Fruit fly (Drosophila melanogaster) whole organism, adult: ENCODE results near the gene CG45089.
A peak's percentile ranks its signal among the peaks of the same experiment; 100 is the strongest.

ENCODE experiments used
- CG11617 ChIP-seq: fragments of 200-800 bp; sonication (Bioruptor generic); optimal IDR thresholded peaks from 2 replicates; lab custom pipeline; 2017; ENCODE audit warnings: mild to moderate bottlenecking, missing biosample characterization, missing genetic modification reagents, missing genetic modification characterization
- CG12768 ChIP-seq: fragments of 200-800 bp; sonication (Bioruptor generic); optimal IDR thresholded peaks from 2 replicates; lab custom pipeline; 2017; ENCODE audit warnings: missing biosample characterization, missing genetic modification characterization, mild to moderate bottlenecking, moderate library complexity, missing genetic modification reagents
- CG14711 ChIP-seq: fragments of 200-800 bp; sonication (Bioruptor generic); optimal IDR thresholded peaks from 2 replicates; lab custom pipeline; 2018; ENCODE audit warnings: missing biosample characterization, mild to moderate bottlenecking, missing genetic modification characterization, moderate library complexity
- CG1620 ChIP-seq: fragments of 200-800 bp; sonication (Bioruptor generic); optimal IDR thresholded peaks from 2 replicates; lab custom pipeline; 2016; ENCODE audit warnings: missing biosample characterization, missing genetic modification characterization
- CG33017 ChIP-seq: fragments of 200-800 bp; sonication (Bioruptor generic); optimal IDR thresholded peaks from 2 replicates; lab custom pipeline; 2018; ENCODE audit warnings: missing biosample characterization, mild to moderate bottlenecking, missing genetic modification characterization, moderate library complexity
- CG5204 ChIP-seq: fragments of 200-800 bp; sonication (Bioruptor generic); optimal IDR thresholded peaks from 2 replicates; lab custom pipeline; 2016; ENCODE audit warnings: missing biosample characterization, missing genetic modification characterization
- CG7045 ChIP-seq: fragments of 200-800 bp; sonication (Bioruptor generic); optimal IDR thresholded peaks from 2 replicates; lab custom pipeline; 2017; ENCODE audit warnings: missing biosample characterization, mild to moderate bottlenecking, missing genetic modification characterization
- CG7101 ChIP-seq: fragments of 200-800 bp; sonication (Bioruptor generic); optimal IDR thresholded peaks from 2 replicates; lab custom pipeline; 2018; ENCODE audit warnings: missing biosample characterization, mild to moderate bottlenecking, missing genetic modification characterization, moderate library complexity
- Clk ChIP-seq: fragments of 200-800 bp; sonication (Bioruptor generic); optimal IDR thresholded peaks from 2 replicates; lab custom pipeline; 2017; ENCODE audit warnings: missing biosample characterization, missing genetic modification characterization
- Crg-1 ChIP-seq: fragments of 200-800 bp; sonication (Bioruptor generic); optimal IDR thresholded peaks from 2 replicates; lab custom pipeline; 2016; ENCODE audit warnings: missing biosample characterization, missing genetic modification characterization
- Hr96 ChIP-seq: fragments of 200-800 bp; sonication (Bioruptor generic); optimal IDR thresholded peaks from 2 replicates; lab custom pipeline; 2016; ENCODE audit warnings: missing biosample characterization, missing genetic modification characterization
- Mnt ChIP-seq: fragments of 200-800 bp; sonication (Bioruptor generic); optimal IDR thresholded peaks from 2 replicates; lab custom pipeline; 2016; ENCODE audit warnings: missing biosample characterization, mild to moderate bottlenecking, missing genetic modification characterization
- bab1 ChIP-seq: fragments of 200-800 bp; sonication (Bioruptor generic); optimal IDR thresholded peaks from 3 replicates; lab custom pipeline; 2019; ENCODE audit warnings: missing biosample characterization, mild to moderate bottlenecking, missing genetic modification characterization, moderate library complexity
- cic ChIP-seq: fragments of 200-800 bp; sonication (Bioruptor generic); optimal IDR thresholded peaks from 2 replicates; lab custom pipeline; 2017; ENCODE audit warnings: missing biosample characterization, mild to moderate bottlenecking, missing genetic modification characterization, moderate library complexity
- cnc ChIP-seq, 2 experiments: fragments of >200 bp; optimal IDR thresholded peaks; 2 replicates each; lab custom pipeline; 2017
- kay ChIP-seq: fragments of 200-800 bp; sonication (Bioruptor generic); peaks from one replicate; lab custom pipeline; 2016; ENCODE audit warnings: missing biosample characterization, missing genetic modification characterization, borderline replicate concordance
- ovo ChIP-seq: fragments of 200-800 bp; sonication (Bioruptor generic); optimal IDR thresholded peaks from 2 replicates; lab custom pipeline; 2016; ENCODE audit warnings: missing biosample characterization, missing genetic modification characterization
- pad ChIP-seq: fragments of 200-800 bp; sonication (Bioruptor generic); optimal IDR thresholded peaks from 3 replicates; lab custom pipeline; 2017; ENCODE audit warnings: missing biosample characterization, missing genetic modification characterization, mild to moderate bottlenecking, moderate library complexity, missing genetic modification reagents
- tj ChIP-seq: fragments of 200-800 bp; sonication (Bioruptor generic); optimal IDR thresholded peaks from 3 replicates; lab custom pipeline; 2017; ENCODE audit warnings: missing biosample characterization, mild to moderate bottlenecking, missing genetic modification characterization, moderate library complexity
- toe ChIP-seq: fragments of 200-800 bp; sonication (Bioruptor generic); optimal IDR thresholded peaks from 2 replicates; lab custom pipeline; 2016; ENCODE audit warnings: missing biosample characterization, missing genetic modification characterization

The CG45089 gene

DNA sequence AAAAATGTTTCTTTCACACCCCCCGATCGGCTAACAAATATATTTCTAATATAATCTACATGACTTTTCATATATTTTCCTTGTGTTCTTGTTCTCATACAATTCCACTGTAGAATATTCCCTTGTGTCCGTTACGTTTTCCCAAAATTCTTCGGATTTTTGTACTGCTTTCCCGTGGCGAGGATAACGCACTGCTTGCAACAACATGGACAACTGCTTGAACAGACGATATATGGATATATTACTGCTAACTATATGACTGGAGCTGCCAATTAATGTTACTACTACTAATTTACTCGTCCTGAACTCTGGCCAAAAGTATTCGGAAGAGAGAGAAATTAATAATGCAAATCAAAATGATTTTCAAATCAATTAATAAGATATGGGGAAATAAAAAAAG lies 31.3 kb upstream of the CG45089 start:
- no peak for TF ChIP-seq CG7101 (tag; lab: Kevin White, UChicago)
- no peak for TF ChIP-seq bab1
- no peak for TF ChIP-seq Hr96

DNA sequence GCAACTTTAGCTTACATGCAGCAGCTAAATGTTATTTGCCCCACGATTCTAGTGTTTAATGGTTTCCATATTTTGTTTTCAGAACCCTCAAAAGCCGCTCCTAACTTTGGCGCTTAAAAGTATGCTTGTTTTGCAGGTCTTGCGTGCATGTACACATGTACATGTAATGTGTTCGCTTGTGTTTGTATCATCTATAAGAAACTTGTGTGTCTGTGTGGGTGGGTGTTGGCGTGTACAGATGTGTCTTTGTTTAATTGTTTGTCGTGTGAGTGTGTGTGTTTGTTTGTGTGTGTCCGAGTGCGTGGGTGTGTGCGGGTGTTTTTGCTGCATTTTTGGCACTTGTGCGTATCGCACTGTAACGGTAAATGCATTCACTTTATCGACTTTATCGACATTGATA lies 29.5 kb upstream of the CG45089 start:
- TF ChIP-seq CG7045 (GFP tag; lab: Kevin White, UChicago) (no peak), CG12768 (no peak), Clk (GFP tag; lab: Kevin White, UChicago) (no peak), CG7101 (tag; lab: Kevin White, UChicago) (no peak), Hr96 (no peak)

DNA sequence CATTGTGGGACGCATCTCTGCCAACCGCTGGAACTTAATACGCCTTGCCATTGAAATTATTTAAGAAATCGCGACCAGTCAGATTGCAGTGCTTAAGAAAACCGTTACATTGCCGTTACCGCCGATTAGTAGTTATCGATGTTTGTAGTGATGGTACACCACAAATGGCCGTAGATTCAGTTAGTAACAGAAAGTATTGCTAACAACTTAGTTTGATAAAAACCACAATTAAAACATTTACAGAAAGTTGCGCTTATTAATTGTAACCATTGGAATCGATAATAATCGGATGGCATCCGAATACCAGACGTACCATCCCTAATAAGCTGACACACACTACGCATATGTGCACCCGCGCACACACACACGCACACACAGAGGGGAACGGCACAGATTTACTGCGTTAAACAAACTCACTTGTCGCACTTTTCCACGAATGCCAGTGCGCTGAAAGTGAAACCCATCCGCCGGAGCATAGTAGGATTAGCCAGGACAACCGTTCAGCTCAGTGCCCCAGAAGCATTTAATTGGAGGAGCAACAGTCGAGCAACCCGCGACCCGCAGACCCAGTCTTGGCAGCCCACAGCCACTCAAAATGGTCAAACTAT lies 26.6 kb upstream of the CG45089 start, which contains the start of the genes hdm and Ykt6:
Gene hdm (minus strand): TSS at position 51 of the 608 bp plus-strand sequence.
Gene Ykt6 (plus strand): TSS at position 329 of the 608 bp plus-strand sequence.
- TF ChIP-seq Clk (GFP tag; lab: Kevin White, UChicago), result no peak
- TF ChIP-seq CG12768, result peak; percentile 38
- peak; percentile 86 for TF ChIP-seq toe (GFP tag; lab: Kevin White, UChicago)
- no peak for TF ChIP-seq CG7045 (GFP tag; lab: Kevin White, UChicago)
- TF ChIP-seq CG5204 (GFP tag; lab: Kevin White, UChicago), result no peak
- TF ChIP-seq CG11617 (GFP tag; lab: Kevin White, UChicago), result peak; percentile 77
- TF ChIP-seq CG1620 (GFP tag; lab: Kevin White, UChicago), result peak; percentile 88
- TF ChIP-seq pad, result peak; percentile 96
- TF ChIP-seq bab1, result peak; percentile 91
- peak; percentile 11 for TF ChIP-seq cic
- no peak for TF ChIP-seq kay (GFP tag; lab: Kevin White, UChicago)
- peak; percentile 92 for TF ChIP-seq ovo (GFP tag; lab: Kevin White, UChicago)
- TF ChIP-seq cnc (optimal IDR thresholded peaks at IDR 0.05; lab: Kevin White, UChicago), result no peak
- peak; percentile 72 for TF ChIP-seq tj (GFP tag; lab: Kevin White, UChicago)
- no peak for TF ChIP-seq Hr96
- peak; percentile 83 for TF ChIP-seq Mnt
- TF ChIP-seq Crg-1 (GFP tag; lab: Kevin White, UChicago), result peak; percentile 84
- TF ChIP-seq CG7101 (tag; lab: Kevin White, UChicago), result peak; percentile 84
- TF ChIP-seq CG33017 (tag; lab: Kevin White, UChicago), result peak; percentile 42
- TF ChIP-seq CG14711, result peak; percentile 82

DNA sequence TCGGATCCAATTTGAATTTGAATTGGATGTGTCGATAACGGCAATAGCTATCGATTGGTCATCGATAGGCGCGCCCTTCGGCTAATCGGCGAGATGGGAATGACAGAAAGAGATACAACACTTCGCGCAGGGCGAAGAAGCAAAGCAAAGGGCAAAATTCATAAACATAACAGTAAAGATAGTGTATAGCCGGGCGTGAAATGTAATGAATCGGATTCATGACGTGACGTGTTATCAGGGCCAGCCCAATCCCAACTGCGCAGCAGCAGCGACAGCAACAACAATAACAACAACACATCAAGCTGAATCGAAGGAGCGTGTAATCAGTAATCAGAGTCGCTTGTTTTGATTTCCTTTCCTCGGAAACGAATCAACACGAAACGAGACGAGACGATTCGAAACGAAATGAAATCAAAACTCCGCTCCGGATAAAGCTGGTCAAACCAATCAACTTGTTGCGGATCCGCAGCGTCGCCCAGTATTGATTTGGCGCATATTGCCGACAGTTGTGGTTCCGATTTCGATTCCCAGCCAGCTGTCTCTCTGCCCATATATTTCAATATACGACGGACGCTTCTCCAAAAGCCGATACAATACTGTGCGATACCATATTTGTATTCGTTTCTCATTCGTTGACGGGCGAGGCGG lies 18.5 kb upstream of the CG45089 start, which contains the start of gene snz:
Gene snz (plus strand): TSS at position 107 of the 648 bp plus-strand sequence.
- TF ChIP-seq CG33017 (tag; lab: Kevin White, UChicago), result no peak
- no peak for TF ChIP-seq Crg-1 (GFP tag; lab: Kevin White, UChicago)
- TF ChIP-seq CG14711, result peak; percentile 18
- no peak for TF ChIP-seq CG5204 (GFP tag; lab: Kevin White, UChicago)
- TF ChIP-seq Mnt, result peak; percentile 35
- TF ChIP-seq CG1620 (GFP tag; lab: Kevin White, UChicago), result no peak
- no peak for TF ChIP-seq Hr96
- TF ChIP-seq toe (GFP tag; lab: Kevin White, UChicago), result no peak
- peak; percentile 20 for TF ChIP-seq CG11617 (GFP tag; lab: Kevin White, UChicago)
- no peak for TF ChIP-seq CG7045 (GFP tag; lab: Kevin White, UChicago)
- TF ChIP-seq cic, result peak; percentile 62
- TF ChIP-seq CG7101 (tag; lab: Kevin White, UChicago), result peak; percentile 38
- TF ChIP-seq CG12768, result no peak
- TF ChIP-seq tj (GFP tag; lab: Kevin White, UChicago), result peak; percentile 46
- TF ChIP-seq bab1, result peak; percentile 11
- TF ChIP-seq pad, result no peak
- peak; percentile 50 for TF ChIP-seq ovo (GFP tag; lab: Kevin White, UChicago)
- no peak for TF ChIP-seq Clk (GFP tag; lab: Kevin White, UChicago)
- TF ChIP-seq kay (GFP tag; lab: Kevin White, UChicago), result no peak
- no peak for TF ChIP-seq cnc (optimal IDR thresholded peaks at IDR 0.05; lab: Kevin White, UChicago)

DNA sequence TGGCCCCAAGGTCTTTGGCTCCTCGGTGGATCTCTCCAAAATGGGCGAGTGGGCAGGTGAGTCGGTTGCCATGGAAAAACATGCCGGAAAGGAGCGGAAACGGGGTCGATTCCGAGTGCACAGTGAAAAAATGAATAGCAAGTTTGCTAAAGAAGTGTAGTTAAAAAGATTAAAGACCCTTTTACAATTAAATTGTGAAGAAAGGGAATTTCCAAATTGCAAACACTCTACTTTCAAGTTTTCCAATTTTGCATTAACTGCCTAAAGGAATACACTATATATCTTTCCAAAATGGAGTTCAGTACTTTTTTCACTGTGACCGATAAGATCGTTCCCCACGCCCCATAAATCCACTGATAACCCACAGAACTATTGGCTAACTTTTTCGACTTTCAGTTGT lies 15.9 kb upstream of the CG45089 start:
- no peak for TF ChIP-seq Mnt
- TF ChIP-seq Crg-1 (GFP tag; lab: Kevin White, UChicago), result no peak
- no peak for TF ChIP-seq CG7045 (GFP tag; lab: Kevin White, UChicago)
- no peak for TF ChIP-seq CG5204 (GFP tag; lab: Kevin White, UChicago)
- no peak for TF ChIP-seq cic
- no peak for TF ChIP-seq CG12768
- no peak for TF ChIP-seq Clk (GFP tag; lab: Kevin White, UChicago)

DNA sequence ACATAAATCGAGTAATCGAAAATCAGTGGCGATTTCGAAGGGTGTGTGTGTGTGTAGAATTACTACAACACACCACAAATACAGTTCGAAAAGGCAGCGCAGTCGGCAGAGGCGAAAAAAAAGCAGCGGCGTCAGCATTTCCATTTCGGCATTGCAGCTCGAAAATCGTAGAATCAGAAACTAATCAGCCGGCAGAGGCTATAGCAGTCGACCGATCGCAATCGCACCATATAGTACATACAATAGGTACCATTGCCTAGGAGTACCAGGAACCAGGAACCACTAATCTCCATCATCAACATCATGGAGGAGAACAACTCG lies 15.4 kb upstream of the CG45089 start:
- TF ChIP-seq tj (GFP tag; lab: Kevin White, UChicago) (peak; percentile 96), CG11617 (GFP tag; lab: Kevin White, UChicago) (no peak), pad (no peak)
